Worm (Caenorhabditis elegans): Measurements from ENCODE around the gene fbxc-24.

ce11 chrII:866801-867200 is 42.7 kb downstream of the fbxc-24 start, which contains the start of gene Y46B2A.3:
- TF ChIP-seq snpc-4 (tag; optimal IDR thresholded peaks at IDR 0.05) (no peak), fkh-10 (GFP tag; optimal IDR thresholded peaks at IDR 0.05) (no peak), egl-5 (tag; optimal IDR thresholded peaks at IDR 0.05) (no peak), skn-1 (tag; optimal IDR thresholded peaks at IDR 0.05) (no peak)

Data from whole organism, L3 larva.